Worm (Caenorhabditis elegans) whole organism, L4/young adult: ENCODE data around the gene E01G4.3.

Experiments used
- W03F9.2 ChIP-seq: fragments of 150-350 bp; optimal IDR thresholded peaks from 2 replicates; lab custom pipeline; 2014; ENCODE audit warnings: missing biosample characterization, missing genetic modification characterization
- him-1 ChIP-seq: sonication (generic microtip); optimal IDR thresholded peaks from 2 replicates; lab custom pipeline; 2016; ENCODE audit warnings: missing genotype, missing genetic modification reagents, missing genetic modification characterization, missing compliant biosample characterization

- TF ChIP-seq him-1 (tag; lab: Kevin White, UChicago) (no peak), W03F9.2 (tag; lab: Kevin White, UChicago) (no peak)
Measured at ce11 chrII:13487563-13487962, 18.2 kb upstream of the E01G4.3 start.
